Fruit fly (Drosophila melanogaster) whole organism, prepupa: ENCODE results near the gene CG8064.

Experiments
- CG11294 ChIP-seq: fragments of 200-800 bp; sonication (Bioruptor generic); IDR thresholded peaks from 2 replicates; pipeline ENCODE4 v1.3.6; 2022; ENCODE audit warnings: missing biosample characterization, missing genetic modification characterization
- CG11762 ChIP-seq: fragments of 200-800 bp; sonication (Bioruptor generic); optimal IDR thresholded peaks from 3 replicates; lab custom pipeline; 2016; ENCODE audit warnings: missing biosample characterization, missing genetic modification characterization; ENCODE audit not compliant: insufficient read depth
- CG15336 ChIP-seq: fragments of 200-800 bp; sonication (Bioruptor generic); IDR thresholded peaks from 2 replicates; pipeline ENCODE4 v1.3.6; 2022; ENCODE audit warnings: missing biosample characterization, missing genetic modification characterization
- CG1621 ChIP-seq: fragments of 200-800 bp; sonication (Bioruptor generic); optimal IDR thresholded peaks from 3 replicates; lab custom pipeline; 2018; ENCODE audit warnings: missing biosample characterization, mild to moderate bottlenecking, missing genetic modification characterization
- CG32006 ChIP-seq: fragments of 200-800 bp; sonication (Bioruptor generic); optimal IDR thresholded peaks from 3 replicates; lab custom pipeline; 2017; ENCODE audit warnings: missing biosample characterization, mild to moderate bottlenecking, missing genetic modification characterization
- CG3919 ChIP-seq: fragments of 200-800 bp; sonication (Bioruptor generic); optimal IDR thresholded peaks from 3 replicates; lab custom pipeline; 2016; ENCODE audit warnings: missing biosample characterization, missing genetic modification characterization
- CG6163 ChIP-seq: fragments of 200-800 bp; sonication (Bioruptor generic); IDR thresholded peaks from 3 replicates; pipeline ENCODE4 v1.3.6; 2022; ENCODE audit warnings: missing biosample characterization, missing genetic modification characterization
- CG8119 ChIP-seq: fragments of 200-800 bp; sonication (Bioruptor generic); IDR thresholded peaks from 3 replicates; pipeline ENCODE4 v1.3.6; 2022; ENCODE audit warnings: missing biosample characterization, missing genetic modification characterization
- Eip78C ChIP-seq: fragments of 200-800 bp; sonication (Bioruptor generic); peaks from one replicate; lab custom pipeline; 2016; ENCODE audit warnings: missing biosample characterization, missing genetic modification characterization
- Eip93F ChIP-seq: fragments of 200-800 bp; sonication (Bioruptor generic); optimal IDR thresholded peaks from 2 replicates; lab custom pipeline; 2016; ENCODE audit warnings: missing biosample characterization, mild to moderate bottlenecking, missing genetic modification characterization
- Ets96B ChIP-seq: fragments of 200-800 bp; optimal IDR thresholded peaks from 2 replicates; lab custom pipeline; 2019; ENCODE audit warnings: missing biosample characterization, mild to moderate bottlenecking, missing genetic modification characterization, moderate library complexity
- Gug ChIP-seq: fragments of 200-800 bp; sonication (Bioruptor generic); IDR thresholded peaks from 2 replicates; pipeline ENCODE4 v1.3.6; 2022; ENCODE audit warnings: missing biosample characterization, missing genetic modification characterization
- Hr39 ChIP-seq: fragments of 200-800 bp; sonication (Bioruptor generic); optimal IDR thresholded peaks from 2 replicates; lab custom pipeline; 2016; ENCODE audit warnings: missing biosample characterization, missing genetic modification characterization
- Hr4 ChIP-seq: fragments of 200-800 bp; sonication (Bioruptor generic); optimal IDR thresholded peaks from 3 replicates; lab custom pipeline; 2016; ENCODE audit warnings: missing biosample characterization, missing genetic modification characterization
- Lpt ChIP-seq: fragments of 200-800 bp; sonication (Bioruptor generic); optimal IDR thresholded peaks from 3 replicates; lab custom pipeline; 2016; ENCODE audit warnings: missing biosample characterization, missing genetic modification characterization
- Sox102F ChIP-seq: fragments of 200-800 bp; sonication (Bioruptor generic); optimal IDR thresholded peaks from 2 replicates; lab custom pipeline; 2016; ENCODE audit warnings: missing biosample characterization, mild to moderate bottlenecking, missing genetic modification characterization
- eg ChIP-seq: fragments of 200-800 bp; sonication (Bioruptor generic); IDR thresholded peaks from 3 replicates; pipeline ENCODE4 v1.3.6; 2022; ENCODE audit warnings: missing biosample characterization, missing genetic modification characterization
- esn ChIP-seq: fragments of 200-800 bp; sonication (Bioruptor generic); optimal IDR thresholded peaks from 2 replicates; lab custom pipeline; 2016; ENCODE audit warnings: missing biosample characterization, mild to moderate bottlenecking, missing genetic modification characterization, moderate library complexity
- fd59A ChIP-seq: fragments of 200-800 bp; sonication (Bioruptor generic); optimal IDR thresholded peaks from 2 replicates; lab custom pipeline; 2017; ENCODE audit warnings: missing biosample characterization, mild to moderate bottlenecking, missing genetic modification characterization, missing genetic modification reagents
- fd85E ChIP-seq: fragments of 200-800 bp; sonication (Bioruptor generic); optimal IDR thresholded peaks from 3 replicates; lab custom pipeline; 2016; ENCODE audit warnings: missing biosample characterization, missing genetic modification characterization
- net ChIP-seq: fragments of 200-800 bp; sonication (Bioruptor generic); optimal IDR thresholded peaks from 3 replicates; lab custom pipeline; 2016; ENCODE audit warnings: missing biosample characterization, missing genetic modification characterization
- svp ChIP-seq: fragments of 200-800 bp; sonication (Bioruptor generic); peaks from one replicate; lab custom pipeline; 2016; ENCODE audit warnings: missing biosample characterization, missing genetic modification characterization
- vri ChIP-seq: fragments of 200-800 bp; sonication (Bioruptor generic); optimal IDR thresholded peaks from 3 replicates; lab custom pipeline; 2016; ENCODE audit warnings: missing biosample characterization, mild to moderate bottlenecking, missing genetic modification characterization

The CG8064 gene

dm6 chr3R:18314320-18314719 is 30.9 kb downstream of the CG8064 start, which contains the start of gene PKD:
Gene PKD, minus strand, starts transcription at chr3R:18314407.
- TF ChIP-seq CG11294 (GFP tag; lab: Robert Waterston, UW) (no peak), CG8119 (GFP tag; lab: Robert Waterston, UW) (no peak), esn (GFP tag; lab: Kevin White, UChicago) (no peak), Gug (GFP tag; lab: Robert Waterston, UW) (no peak), Hr39 (GFP tag; lab: Kevin White, UChicago) (no peak), CG32006 (GFP tag; lab: Kevin White, UChicago) (no peak), Sox102F (no peak), net (GFP tag; lab: Kevin White, UChicago) (no peak), eg (GFP tag; lab: Robert Waterston, UW) (peak; percentile 68; the same call in 2 of the 3 replicates), Ets96B (no peak), CG6163 (GFP tag; lab: Robert Waterston, UW) (0 out of 3 replicates have a peak, but pooled peaks have one; percentile 45), CG1621 (tag; lab: Kevin White, UChicago) (no peak), fd85E (GFP tag; lab: Kevin White, UChicago) (no peak)

- TF ChIP-seq Gug (GFP tag; lab: Robert Waterston, UW) (peak; percentile 18; the same call in 1 of the 2 replicates), CG15336 (GFP tag; lab: Robert Waterston, UW) (peak; percentile 43), CG3919 (GFP tag; lab: Kevin White, UChicago) (peak; percentile 6), CG6163 (GFP tag; lab: Robert Waterston, UW) (peak; percentile 54; the same call in 2 of the 3 replicates), fd59A (GFP tag; lab: Kevin White, UChicago) (no peak), eg (GFP tag; lab: Robert Waterston, UW) (peak; percentile 73), vri (GFP tag; lab: Kevin White, UChicago) (no peak), Eip78C (GFP tag; lab: Kevin White, UChicago) (peak; percentile 24), CG11762 (no peak), Hr4 (GFP tag; lab: Kevin White, UChicago) (peak; percentile 40), net (GFP tag; lab: Kevin White, UChicago) (peak; percentile 15), Lpt (GFP tag; lab: Kevin White, UChicago) (peak; percentile 6), svp (GFP tag; lab: Kevin White, UChicago) (peak; percentile 78), CG32006 (GFP tag; lab: Kevin White, UChicago) (peak; percentile 6), CG11294 (GFP tag; lab: Robert Waterston, UW) (0 out of 2 replicates have a peak, but pooled peaks have one; percentile 28)
Observed at dm6 chr3R:18314824-18315690, 31.6 kb downstream of the CG8064 start.

- TF ChIP-seq Eip78C (GFP tag; lab: Kevin White, UChicago) (peak; percentile 32), Eip93F (GFP tag; lab: Kevin White, UChicago) (no peak), CG32006 (GFP tag; lab: Kevin White, UChicago) (peak; percentile 21)
Observed at dm6 chr3R:18328842-18329241, 45.4 kb downstream of the CG8064 start, which contains the start of gene naz. Gene naz, minus strand, starts transcription at chr3R:18328942.
